Fruit fly (Drosophila melanogaster) whole organism, embryonic: ENCODE measurements around the gene CG5790.
A peak's percentile ranks its signal among the peaks of the same experiment; 100 is the strongest.

Experiments
- Abd-B ChIP-seq: fragments of 200-800 bp; sonication (Bioruptor generic); optimal IDR thresholded peaks from 2 replicates; lab custom pipeline; 2018; ENCODE audit warnings: missing biosample characterization, mild to moderate bottlenecking, missing genetic modification characterization, moderate library complexity
- Blimp-1 ChIP-seq: fragments of 200-800 bp; sonication (Bioruptor generic); optimal IDR thresholded peaks from 3 replicates; lab custom pipeline; 2018; ENCODE audit warnings: missing biosample characterization, missing genetic modification characterization, mild to moderate bottlenecking, moderate library complexity, missing genetic modification reagents
- CG10209 ChIP-seq: fragments of 200-800 bp; sonication (Bioruptor generic); optimal IDR thresholded peaks from 3 replicates; lab custom pipeline; 2017; ENCODE audit warnings: missing biosample characterization, mild to moderate bottlenecking, missing genetic modification characterization, missing genetic modification reagents
- CG11398 ChIP-seq: fragments of 200-800 bp; sonication (Bioruptor generic); optimal IDR thresholded peaks from 2 replicates; lab custom pipeline; 2016; ENCODE audit warnings: missing biosample characterization, missing genetic modification characterization
- CG12299 ChIP-seq: fragments of 200-800 bp; sonication (Bioruptor generic); optimal IDR thresholded peaks from 2 replicates; lab custom pipeline; 2018; ENCODE audit warnings: missing biosample characterization, mild to moderate bottlenecking, missing genetic modification characterization
- CG2712 ChIP-seq: fragments of 200-800 bp; optimal IDR thresholded peaks from 3 replicates; lab custom pipeline; 2019; ENCODE audit warnings: missing biosample characterization, mild to moderate bottlenecking, missing genetic modification characterization, moderate library complexity
- CG3065 ChIP-seq: fragments of 200-800 bp; sonication (Bioruptor generic); optimal IDR thresholded peaks from 2 replicates; lab custom pipeline; 2016; ENCODE audit warnings: missing biosample characterization, missing genetic modification characterization
- CG31224 ChIP-seq: fragments of 200-800 bp; sonication (Bioruptor generic); IDR thresholded peaks from 2 replicates; pipeline ENCODE4 v1.3.6; 2022; ENCODE audit warnings: missing biosample characterization, missing genetic modification characterization
- CG31441 ChIP-seq: fragments of 200-800 bp; sonication (Bioruptor generic); IDR thresholded peaks from 2 replicates; pipeline ENCODE4 v1.3.6; 2022; ENCODE audit warnings: missing biosample characterization, missing genetic modification characterization
- CG3281 ChIP-seq: fragments of 200-800 bp; sonication (Bioruptor generic); optimal IDR thresholded peaks from 3 replicates; lab custom pipeline; 2017; ENCODE audit warnings: missing biosample characterization, mild to moderate bottlenecking, missing genetic modification characterization
- CG4424 ChIP-seq: fragments of 200-800 bp; sonication (Bioruptor generic); optimal IDR thresholded peaks from 3 replicates; lab custom pipeline; 2016; ENCODE audit warnings: missing biosample characterization, missing genetic modification characterization
- CG4820 ChIP-seq: fragments of 200-800 bp; sonication (Bioruptor generic); optimal IDR thresholded peaks from 3 replicates; lab custom pipeline; 2016; ENCODE audit warnings: missing biosample characterization, missing genetic modification characterization
- CG7556 ChIP-seq: fragments of 200-800 bp; sonication (Bioruptor generic); optimal IDR thresholded peaks from 2 replicates; lab custom pipeline; 2017; ENCODE audit warnings: missing biosample characterization, mild to moderate bottlenecking, missing genetic modification characterization
- CG8359 ChIP-seq: fragments of 200-800 bp; sonication (Bioruptor generic); optimal IDR thresholded peaks from 2 replicates; lab custom pipeline; 2017; ENCODE audit warnings: missing biosample characterization, mild to moderate bottlenecking, missing genetic modification characterization, borderline replicate concordance
- CG8388 ChIP-seq: fragments of 200-800 bp; sonication (Bioruptor generic); optimal IDR thresholded peaks from 2 replicates; lab custom pipeline; 2019; ENCODE audit warnings: missing biosample characterization, mild to moderate bottlenecking, missing genetic modification characterization, moderate library complexity
- CG8924 ChIP-seq: fragments of 200-800 bp; optimal IDR thresholded peaks from 3 replicates; lab custom pipeline; 2019; ENCODE audit warnings: missing biosample characterization, mild to moderate bottlenecking, missing genetic modification characterization, moderate library complexity
- CG9437 ChIP-seq: fragments of 200-800 bp; sonication (Bioruptor generic); optimal IDR thresholded peaks from 2 replicates; lab custom pipeline; 2018; ENCODE audit warnings: missing biosample characterization, mild to moderate bottlenecking, missing genetic modification characterization
- Ets97D ChIP-seq: fragments of 200-800 bp; sonication (Bioruptor generic); optimal IDR thresholded peaks from 3 replicates; lab custom pipeline; 2016; ENCODE audit warnings: missing biosample characterization, missing genetic modification characterization
- HLH3B ChIP-seq: fragments of 200-800 bp; sonication (Bioruptor generic); IDR thresholded peaks from 2 replicates; pipeline ENCODE4 v1.3.6; 2022; ENCODE audit warnings: missing biosample characterization, missing genetic modification characterization
- Lim3 ChIP-seq: fragments of 200-800 bp; sonication (Bioruptor generic); IDR thresholded peaks from 2 replicates; pipeline ENCODE4 v1.3.6; 2022; ENCODE audit warnings: missing biosample characterization, missing genetic modification characterization
- Max ChIP-seq: fragments of 200-800 bp; sonication (Bioruptor generic); optimal IDR thresholded peaks from 2 replicates; lab custom pipeline; 2016; ENCODE audit warnings: missing biosample characterization, mild to moderate bottlenecking, missing genetic modification characterization
- Ptx1 ChIP-seq: fragments of 200-800 bp; sonication (Bioruptor generic); IDR thresholded peaks from 2 replicates; pipeline ENCODE4 v1.3.6; 2022; ENCODE audit warnings: missing biosample characterization, missing genetic modification characterization
- Six4 ChIP-seq: fragments of 200-800 bp; sonication (Bioruptor generic); optimal IDR thresholded peaks from 2 replicates; lab custom pipeline; 2016; ENCODE audit warnings: missing biosample characterization, missing genetic modification characterization
- Usf ChIP-seq: fragments of 200-800 bp; sonication (Bioruptor generic); optimal IDR thresholded peaks from 2 replicates; lab custom pipeline; 2017; ENCODE audit warnings: missing genotype, missing biosample characterization, missing genetic modification characterization
- Xbp1 ChIP-seq: fragments of 200-800 bp; sonication (Bioruptor generic); optimal IDR thresholded peaks from 3 replicates; lab custom pipeline; 2016; ENCODE audit warnings: missing biosample characterization, mild to moderate bottlenecking, missing genetic modification characterization
- Xrp1 ChIP-seq: fragments of 200-800 bp; sonication (Bioruptor generic); IDR thresholded peaks from 2 replicates; pipeline ENCODE4 v1.3.6; 2022; ENCODE audit warnings: missing biosample characterization, missing genetic modification characterization
- aop ChIP-seq: fragments of 200-800 bp; sonication (Bioruptor generic); IDR thresholded peaks from 2 replicates; pipeline ENCODE4 v1.3.6; 2022; ENCODE audit warnings: missing biosample characterization, missing genetic modification characterization
- bcd ChIP-seq: fragments of 200-800 bp; sonication (Bioruptor generic); optimal IDR thresholded peaks from 2 replicates; lab custom pipeline; 2017; ENCODE audit warnings: missing biosample characterization, mild to moderate bottlenecking, missing genetic modification characterization
- chif ChIP-seq, 2 experiments: fragments of 200-800 bp; sonication (Bioruptor generic); optimal IDR thresholded peaks; 3 replicates each; lab custom pipeline; 2016; ENCODE audit warnings: missing biosample characterization in 2 of 2, missing genetic modification characterization in 2 of 2
- fd96Cb ChIP-seq: fragments of 200-800 bp; sonication (Bioruptor generic); optimal IDR thresholded peaks from 2 replicates; lab custom pipeline; 2018; ENCODE audit warnings: missing biosample characterization, mild to moderate bottlenecking, missing genetic modification characterization, moderate library complexity
- fu2 ChIP-seq: fragments of 200-800 bp; sonication (Bioruptor generic); optimal IDR thresholded peaks from 2 replicates; lab custom pipeline; 2016; ENCODE audit warnings: missing biosample characterization, missing genetic modification characterization
- gce ChIP-seq: fragments of 200-800 bp; sonication (Bioruptor generic); IDR thresholded peaks from 3 replicates; pipeline ENCODE4 v1.3.6; 2022; ENCODE audit warnings: missing biosample characterization, missing genetic modification characterization
- gem ChIP-seq: fragments of 200-800 bp; sonication (Bioruptor generic); optimal IDR thresholded peaks from 2 replicates; lab custom pipeline; 2019; ENCODE audit warnings: missing biosample characterization, mild to moderate bottlenecking, missing genetic modification characterization, moderate library complexity
- grau ChIP-seq: fragments of 200-800 bp; optimal IDR thresholded peaks from 3 replicates; lab custom pipeline; 2019; ENCODE audit warnings: missing biosample characterization, mild to moderate bottlenecking, missing genetic modification characterization, moderate library complexity
- lola ChIP-seq, 3 experiments: fragments of >200 bp in 2 of 3; fragments of 200-800 bp in 1 of 3; sonication (Bioruptor generic) in 1 of 3; optimal IDR thresholded peaks; 2 replicates each; lab custom pipeline; 2017 to 2019; ENCODE audit warnings: missing biosample characterization in 3 of 3, missing genetic modification characterization in 3 of 3, mild to moderate bottlenecking in 1 of 3, moderate library complexity in 1 of 3
- nerfin-1 ChIP-seq: fragments of 200-800 bp; sonication (Bioruptor generic); optimal IDR thresholded peaks from 3 replicates; lab custom pipeline; 2019; ENCODE audit warnings: missing biosample characterization, mild to moderate bottlenecking, missing genetic modification characterization, moderate library complexity
- nmo ChIP-seq: fragments of 200-800 bp; sonication (Bioruptor generic); optimal IDR thresholded peaks from 2 replicates; lab custom pipeline; 2018; ENCODE audit warnings: missing biosample characterization, mild to moderate bottlenecking, missing genetic modification characterization, moderate library complexity
- org-1 ChIP-seq: fragments of 200-800 bp; sonication (Bioruptor generic); optimal IDR thresholded peaks from 2 replicates; lab custom pipeline; 2017; ENCODE audit warnings: missing biosample characterization, missing genetic modification characterization
- psq ChIP-seq: fragments of 200-800 bp; sonication (Bioruptor generic); optimal IDR thresholded peaks from 2 replicates; lab custom pipeline; 2017; ENCODE audit warnings: missing biosample characterization, missing genetic modification characterization
- rib ChIP-seq: fragments of 200-800 bp; sonication (Bioruptor generic); IDR thresholded peaks from 2 replicates; pipeline ENCODE4 v1.3.6; 2022; ENCODE audit warnings: missing biosample characterization, missing genetic modification characterization
- row ChIP-seq: fragments of 200-800 bp; sonication (Bioruptor generic); IDR thresholded peaks from 3 replicates; pipeline ENCODE4 v1.3.6; 2022; ENCODE audit warnings: missing biosample characterization, missing genetic modification characterization
- sc ChIP-seq, 3 experiments: fragments of >200 bp in 2 of 3; fragments of 200-800 bp in 1 of 3; sonication (Bioruptor generic) in 1 of 3; optimal IDR thresholded peaks; 2 replicates in 2 of 3; 3 replicates in 1 of 3; lab custom pipeline; 2017; ENCODE audit warnings: mild to moderate bottlenecking in 1 of 3, missing biosample characterization in 1 of 3, missing genetic modification characterization in 1 of 3, missing genetic modification reagents in 1 of 3
- tap ChIP-seq: fragments of 200-800 bp; optimal IDR thresholded peaks from 3 replicates; lab custom pipeline; 2019; ENCODE audit warnings: missing biosample characterization, mild to moderate bottlenecking, missing genetic modification characterization, moderate library complexity
- tgo ChIP-seq: fragments of 200-800 bp; sonication (Bioruptor generic); IDR thresholded peaks from 3 replicates; pipeline ENCODE4 v1.3.6; 2022; ENCODE audit warnings: missing biosample characterization, missing genetic modification characterization
- tin ChIP-seq: fragments of 200-800 bp; sonication (Bioruptor generic); optimal IDR thresholded peaks from 3 replicates; lab custom pipeline; 2016; ENCODE audit warnings: missing biosample characterization, missing genetic modification characterization
- trem ChIP-seq: fragments of 200-800 bp; optimal IDR thresholded peaks from 3 replicates; lab custom pipeline; 2019; ENCODE audit warnings: missing biosample characterization, mild to moderate bottlenecking, missing genetic modification characterization, moderate library complexity
- twi ChIP-seq: fragments of 200-800 bp; optimal IDR thresholded peaks from 2 replicates; lab custom pipeline; 2019; ENCODE audit warnings: missing biosample characterization, mild to moderate bottlenecking, missing genetic modification characterization, moderate library complexity
- zfh1 ChIP-seq: fragments of 200-800 bp; sonication (Bioruptor generic); IDR thresholded peaks from 3 replicates; pipeline ENCODE4 v1.3.6; 2022; ENCODE audit warnings: missing biosample characterization, missing genetic modification characterization

CG5790 gene

DNA sequence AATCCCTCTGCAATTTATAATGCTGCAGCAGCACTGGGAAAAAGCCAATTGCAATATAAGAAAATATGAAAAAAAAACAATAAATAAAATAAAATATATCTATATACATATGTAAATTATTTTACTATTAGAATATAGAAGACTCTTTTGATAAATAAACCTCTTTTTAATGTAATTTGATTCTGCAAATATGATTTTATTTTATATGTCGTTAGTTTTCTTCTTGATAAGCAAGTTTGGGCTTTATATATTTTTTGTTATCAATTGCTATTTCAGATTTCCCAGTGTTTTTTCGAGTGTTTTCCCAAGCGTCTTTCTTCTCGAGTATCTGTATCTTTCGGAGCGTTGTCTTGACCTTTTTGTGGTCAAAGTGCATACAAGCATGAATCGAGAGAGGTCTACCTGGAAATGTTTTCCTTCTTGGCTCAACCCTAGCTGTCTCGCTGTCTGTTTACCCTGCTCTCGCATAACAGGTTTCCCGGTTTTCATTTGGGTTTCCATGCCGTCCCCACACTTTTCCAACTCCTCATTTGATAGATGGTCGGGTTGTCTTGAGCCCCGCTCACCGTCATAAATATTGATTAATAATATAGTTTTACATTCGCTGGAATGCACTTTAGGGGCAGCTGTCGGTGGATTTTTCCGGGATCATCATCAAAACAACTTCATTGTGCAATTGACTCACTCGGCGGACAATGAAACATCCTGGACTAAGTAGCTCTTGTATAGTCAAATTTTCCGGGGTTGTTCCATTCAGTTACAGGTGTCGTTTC lies 10.6 kb downstream of the CG5790 start (continued):
- TF ChIP-seq sc (optimal IDR thresholded peaks at IDR 0.05; lab: Kevin White, UChicago) (no peak), sc (GFP tag; optimal IDR thresholded peaks at IDR 0.05; lab: Kevin White, UChicago) (peak; percentile 65), Abd-B (GFP tag; lab: Kevin White, UChicago) (peak; percentile 48), CG11398 (GFP tag; lab: Kevin White, UChicago) (no peak), gce (GFP tag; lab: Robert Waterston, UW) (no peak), gem (tag; lab: Kevin White, UChicago) (peak; percentile 92), CG8924 (tag; lab: Kevin White, UChicago) (peak; percentile 76), CG12299 (no peak), zfh1 (GFP tag; lab: Robert Waterston, UW) (peak; percentile 43; the same call in 1 of the 3 replicates), org-1 (GFP tag; lab: Kevin White, UChicago) (peak; percentile 9), tgo (peak; percentile 37; the same call in 1 of the 3 replicates), nerfin-1 (tag; lab: Kevin White, UChicago) (peak; percentile 72), CG8359 (GFP tag; lab: Kevin White, UChicago) (peak; percentile 31), CG3281 (no peak), Xrp1 (GFP tag; lab: Robert Waterston, UW) (peak; percentile 88), CG31441 (GFP tag; lab: Robert Waterston, UW) (peak; percentile 90), twi (tag; lab: Kevin White, UChicago) (peak; percentile 28), Blimp-1 (GFP tag; lab: Kevin White, UChicago) (peak; percentile 75), CG9437 (GFP tag; lab: Kevin White, UChicago) (peak; percentile 62), nmo (GFP tag; lab: Kevin White, UChicago) (peak; percentile 83), tin (peak; percentile 26), CG8388 (peak; percentile 69), CG10209 (GFP tag; lab: Kevin White, UChicago) (peak; percentile 75), Max (GFP tag; lab: Kevin White, UChicago) (no peak), aop (GFP tag; lab: Robert Waterston, UW) (no peak), fu2 (GFP tag; lab: Kevin White, UChicago) (no peak), tap (tag; lab: Kevin White, UChicago) (no peak), rib (no peak), Ptx1 (GFP tag; lab: Robert Waterston, UW) (peak; percentile 34; the same call in 1 of the 2 replicates), Usf (GFP tag; lab: Kevin White, UChicago) (peak; percentile 41), HLH3B (GFP tag; lab: Robert Waterston, UW) (peak; percentile 47; the same call in 1 of the 2 replicates), grau (tag; lab: Kevin White, UChicago) (peak; percentile 65), CG4424 (GFP tag; lab: Kevin White, UChicago) (peak; percentile 65), CG7556 (GFP tag; lab: Kevin White, UChicago) (peak; percentile 83), fd96Cb (tag; lab: Kevin White, UChicago) (peak; percentile 85), Xbp1 (GFP tag; lab: Kevin White, UChicago) (peak; percentile 12), Six4 (GFP tag; lab: Kevin White, UChicago) (peak; percentile 46), Lim3 (GFP tag; lab: Robert Waterston, UW) (no peak), CG4820 (GFP tag; lab: Kevin White, UChicago) (peak; percentile 49), trem (peak; percentile 76), chif (GFP tag; optimal IDR thresholded peaks at IDR 0.05; lab: Kevin White, UChicago) (peak in 1 of 2 experiments; percentile 3), CG3065 (no peak), Ets97D (GFP tag; lab: Kevin White, UChicago) (no peak), bcd (GFP tag; lab: Kevin White, UChicago) (peak; percentile 29), lola (GFP tag; optimal IDR thresholded peaks at IDR 0.05; lab: Kevin White, UChicago) (peak in 1 of 3 experiments; percentile 96), CG2712 (peak; percentile 92), CG31224 (no peak), psq (GFP tag; lab: Kevin White, UChicago) (peak; percentile 10), row (peak; percentile 64)
